Fruit fly (Drosophila melanogaster) whole organism, embryonic: ENCODE results near the gene spz3.
A peak's percentile ranks its signal among the peaks of the same experiment; 100 is the strongest.

Source experiments
- Asciz ChIP-seq: fragments of 200-800 bp; sonication (Bioruptor generic); optimal IDR thresholded peaks from 2 replicates; lab custom pipeline; 2017; ENCODE audit warnings: missing biosample characterization, mild to moderate bottlenecking, missing genetic modification characterization, missing genetic modification reagents
- B-H2 ChIP-seq: fragments of 200-800 bp; sonication (Bioruptor generic); optimal IDR thresholded peaks from 2 replicates; lab custom pipeline; 2018; ENCODE audit warnings: missing biosample characterization, mild to moderate bottlenecking, missing genetic modification characterization
- CG1024 ChIP-seq: fragments of 200-800 bp; sonication (Bioruptor generic); IDR thresholded peaks from 2 replicates; pipeline ENCODE4 v1.3.6; 2022; ENCODE audit warnings: missing biosample characterization, missing genetic modification characterization
- CG10366 ChIP-seq: fragments of 200-800 bp; sonication (Bioruptor generic); IDR thresholded peaks from 2 replicates; pipeline ENCODE4 v1.3.6; 2022; ENCODE audit warnings: missing biosample characterization, missing genetic modification characterization
- CG10462 ChIP-seq: fragments of 200-800 bp; sonication (Bioruptor generic); optimal IDR thresholded peaks from 2 replicates; lab custom pipeline; 2016; ENCODE audit warnings: missing biosample characterization, missing genetic modification characterization
- CG10654 ChIP-seq: fragments of 200-800 bp; sonication (Bioruptor generic); optimal IDR thresholded peaks from 2 replicates; lab custom pipeline; 2016; ENCODE audit warnings: missing biosample characterization, missing genetic modification characterization
- CG12219 ChIP-seq: fragments of 200-800 bp; sonication (Bioruptor generic); optimal IDR thresholded peaks from 3 replicates; lab custom pipeline; 2018; ENCODE audit warnings: missing biosample characterization, mild to moderate bottlenecking, missing genetic modification characterization
- CG12942 ChIP-seq: fragments of 200-800 bp; sonication (Bioruptor generic); optimal IDR thresholded peaks from 3 replicates; lab custom pipeline; 2016; ENCODE audit warnings: missing biosample characterization, missing genetic modification characterization
- CG13424 ChIP-seq: fragments of 200-800 bp; sonication (Bioruptor generic); optimal IDR thresholded peaks from 2 replicates; lab custom pipeline; 2019; ENCODE audit warnings: missing biosample characterization, mild to moderate bottlenecking, missing genetic modification characterization, moderate library complexity
- CG14014 ChIP-seq: fragments of 200-800 bp; sonication (Bioruptor generic); IDR thresholded peaks from 2 replicates; pipeline ENCODE4 v1.3.6; 2022; ENCODE audit warnings: missing biosample characterization, missing genetic modification characterization
- CG14710 ChIP-seq: fragments of 200-800 bp; sonication (Bioruptor generic); optimal IDR thresholded peaks from 3 replicates; lab custom pipeline; 2019; ENCODE audit warnings: missing biosample characterization, mild to moderate bottlenecking, missing genetic modification characterization, moderate library complexity
- CG14860 ChIP-seq: fragments of 200-800 bp; sonication (Bioruptor generic); IDR thresholded peaks from 3 replicates; pipeline ENCODE4 v1.3.6; 2022; ENCODE audit warnings: missing biosample characterization, missing genetic modification characterization; ENCODE audit not compliant: partially characterized antibody
- CG15479 ChIP-seq: fragments of 200-800 bp; sonication (Bioruptor generic); optimal IDR thresholded peaks from 3 replicates; lab custom pipeline; 2019; ENCODE audit warnings: missing biosample characterization, mild to moderate bottlenecking, missing genetic modification characterization, moderate library complexity
- CG1647 ChIP-seq: fragments of 200-800 bp; sonication (Bioruptor generic); optimal IDR thresholded peaks from 3 replicates; lab custom pipeline; 2016; ENCODE audit warnings: missing biosample characterization, missing genetic modification characterization
- CG17361 ChIP-seq: fragments of 200-800 bp; sonication (Bioruptor generic); IDR thresholded peaks from 3 replicates; pipeline ENCODE4 v1.3.6; 2022; ENCODE audit warnings: missing biosample characterization, missing genetic modification characterization
- CG17912 ChIP-seq: fragments of 200-800 bp; sonication (Bioruptor generic); optimal IDR thresholded peaks from 2 replicates; lab custom pipeline; 2018; ENCODE audit warnings: missing biosample characterization, mild to moderate bottlenecking, missing genetic modification characterization
- CG30403 ChIP-seq: fragments of 200-800 bp; sonication (Bioruptor generic); optimal IDR thresholded peaks from 3 replicates; lab custom pipeline; 2016; ENCODE audit warnings: missing biosample characterization, missing genetic modification characterization
- CG4360 ChIP-seq: fragments of 200-800 bp; sonication (Bioruptor generic); IDR thresholded peaks from 2 replicates; pipeline ENCODE4 v1.3.6; 2022; ENCODE audit warnings: missing biosample characterization, missing genetic modification characterization
- CG4617 ChIP-seq: fragments of 200-800 bp; sonication (Bioruptor generic); optimal IDR thresholded peaks from 3 replicates; lab custom pipeline; 2016; ENCODE audit warnings: missing biosample characterization, missing genetic modification characterization, borderline replicate concordance
- CG5180 ChIP-seq: fragments of 200-800 bp; sonication (Bioruptor generic); optimal IDR thresholded peaks from 3 replicates; lab custom pipeline; 2017; ENCODE audit warnings: missing biosample characterization, missing genetic modification characterization, mild to moderate bottlenecking, moderate library complexity, missing genetic modification reagents
- CG8281 ChIP-seq: fragments of 200-800 bp; sonication (Bioruptor generic); optimal IDR thresholded peaks from 2 replicates; lab custom pipeline; 2018; ENCODE audit warnings: missing biosample characterization, mild to moderate bottlenecking, missing genetic modification characterization, moderate library complexity
- CG9437 ChIP-seq: fragments of 200-800 bp; sonication (Bioruptor generic); optimal IDR thresholded peaks from 2 replicates; lab custom pipeline; 2018; ENCODE audit warnings: missing biosample characterization, mild to moderate bottlenecking, missing genetic modification characterization
- Dref ChIP-seq: fragments of 200-800 bp; sonication (Bioruptor generic); IDR thresholded peaks from 2 replicates; pipeline ENCODE4 v1.3.6; 2022; ENCODE audit warnings: missing biosample characterization, missing genetic modification characterization
- E2f2 ChIP-seq: fragments of 200-800 bp; sonication (Bioruptor generic); IDR thresholded peaks from 2 replicates; pipeline ENCODE4 v1.3.6; 2022; ENCODE audit warnings: missing biosample characterization, missing genetic modification characterization
- H2.0 ChIP-seq: fragments of 200-800 bp; sonication (Bioruptor generic); IDR thresholded peaks from 2 replicates; pipeline ENCODE4 v1.3.6; 2022; ENCODE audit warnings: missing biosample characterization, missing genetic modification characterization
- HLH4C ChIP-seq: fragments of 200-800 bp; sonication (Bioruptor generic); IDR thresholded peaks from 3 replicates; pipeline ENCODE4 v1.3.6; 2022; ENCODE audit warnings: missing biosample characterization, missing genetic modification characterization; ENCODE audit not compliant: partially characterized antibody
- HmgD ChIP-seq: fragments of 200-800 bp; sonication (Bioruptor generic); optimal IDR thresholded peaks from 3 replicates; lab custom pipeline; 2016; ENCODE audit warnings: missing biosample characterization, missing genetic modification characterization
- Hr3 ChIP-seq: fragments of 200-800 bp; sonication (Bioruptor generic); optimal IDR thresholded peaks from 3 replicates; lab custom pipeline; 2016; ENCODE audit warnings: missing biosample characterization, missing genetic modification characterization
- Hr39 ChIP-seq: fragments of >200 bp; optimal IDR thresholded peaks from 2 replicates; lab custom pipeline; 2017
- Hr51 ChIP-seq, 2 experiments: fragments of 200-800 bp; sonication (Bioruptor generic); optimal IDR thresholded peaks; 2 replicates in 1 of 2; 3 replicates in 1 of 2; lab custom pipeline; 2016 to 2018; ENCODE audit warnings: missing biosample characterization in 2 of 2, missing genetic modification characterization in 2 of 2, mild to moderate bottlenecking in 1 of 2, moderate library complexity in 1 of 2
- MESR4 ChIP-seq: fragments of 200-800 bp; sonication (Bioruptor generic); optimal IDR thresholded peaks from 2 replicates; lab custom pipeline; 2018; ENCODE audit warnings: missing biosample characterization, mild to moderate bottlenecking, missing genetic modification characterization, moderate library complexity
- Mrtf ChIP-seq: fragments of 200-800 bp; sonication (Bioruptor generic); IDR thresholded peaks from 3 replicates; pipeline ENCODE4 v1.3.6; 2022; ENCODE audit warnings: missing biosample characterization, missing genetic modification characterization
- Nf-YC ChIP-seq: fragments of 200-800 bp; optimal IDR thresholded peaks from 3 replicates; lab custom pipeline; 2019; ENCODE audit warnings: missing biosample characterization, mild to moderate bottlenecking, missing genetic modification characterization, moderate library complexity
- Xbp1 ChIP-seq: fragments of 200-800 bp; sonication (Bioruptor generic); optimal IDR thresholded peaks from 3 replicates; lab custom pipeline; 2016; ENCODE audit warnings: missing biosample characterization, mild to moderate bottlenecking, missing genetic modification characterization
- ab ChIP-seq: fragments of 200-800 bp; sonication (Bioruptor generic); optimal IDR thresholded peaks from 2 replicates; lab custom pipeline; 2016; ENCODE audit warnings: missing biosample characterization, missing genetic modification characterization
- al ChIP-seq: fragments of 200-800 bp; sonication (Bioruptor generic); IDR thresholded peaks from 2 replicates; pipeline ENCODE4 v1.3.6; 2022; ENCODE audit warnings: missing biosample characterization, missing genetic modification characterization
- amos ChIP-seq: fragments of 200-800 bp; sonication (Bioruptor generic); IDR thresholded peaks from 2 replicates; pipeline ENCODE4 v1.3.6; 2022; ENCODE audit warnings: missing biosample characterization, missing genetic modification characterization; ENCODE audit not compliant: partially characterized antibody
- aop ChIP-seq: fragments of 200-800 bp; sonication (Bioruptor generic); IDR thresholded peaks from 2 replicates; pipeline ENCODE4 v1.3.6; 2022; ENCODE audit warnings: missing biosample characterization, missing genetic modification characterization
- crc ChIP-seq: fragments of 200-800 bp; sonication (Bioruptor generic); optimal IDR thresholded peaks from 2 replicates; lab custom pipeline; 2016; ENCODE audit warnings: missing biosample characterization, missing genetic modification characterization
- cwo ChIP-seq: fragments of 200-800 bp; sonication (Bioruptor generic); optimal IDR thresholded peaks from 3 replicates; lab custom pipeline; 2017; ENCODE audit warnings: missing biosample characterization, missing genetic modification characterization, mild to moderate bottlenecking, moderate library complexity, missing genetic modification reagents
- fd102C ChIP-seq: fragments of 200-800 bp; sonication (Bioruptor generic); optimal IDR thresholded peaks from 2 replicates; lab custom pipeline; 2018; ENCODE audit warnings: missing biosample characterization, mild to moderate bottlenecking, missing genetic modification characterization, moderate library complexity
- fru ChIP-seq: fragments of >200 bp; optimal IDR thresholded peaks from 2 replicates; lab custom pipeline; 2017
- gcm ChIP-seq: fragments of 200-800 bp; sonication (Bioruptor generic); optimal IDR thresholded peaks from 2 replicates; lab custom pipeline; 2019; ENCODE audit warnings: missing biosample characterization, mild to moderate bottlenecking, missing genetic modification characterization, moderate library complexity
- gsb ChIP-seq: fragments of 200-800 bp; sonication (Bioruptor generic); IDR thresholded peaks from 2 replicates; pipeline ENCODE4 v1.3.6; 2022; ENCODE audit warnings: missing biosample characterization, missing genetic modification characterization
- jing ChIP-seq: fragments of 200-800 bp; sonication (Bioruptor generic); optimal IDR thresholded peaks from 2 replicates; lab custom pipeline; 2018; ENCODE audit warnings: missing biosample characterization, mild to moderate bottlenecking, missing genetic modification characterization
- jumu ChIP-seq: fragments of 200-800 bp; sonication (Bioruptor generic); optimal IDR thresholded peaks from 3 replicates; lab custom pipeline; 2016; ENCODE audit warnings: missing biosample characterization, missing genetic modification characterization
- lola ChIP-seq, 3 experiments: fragments of >200 bp in 2 of 3; fragments of 200-800 bp in 1 of 3; sonication (Bioruptor generic) in 1 of 3; optimal IDR thresholded peaks; 2 replicates each; lab custom pipeline; 2017 to 2019; ENCODE audit warnings: missing biosample characterization in 3 of 3, missing genetic modification characterization in 3 of 3, mild to moderate bottlenecking in 1 of 3, moderate library complexity in 1 of 3
- sr ChIP-seq: fragments of 200-800 bp; sonication (Bioruptor generic); IDR thresholded peaks from 3 replicates; pipeline ENCODE4 v1.3.6; 2022; ENCODE audit warnings: missing biosample characterization, missing genetic modification characterization
- tup ChIP-seq: fragments of 200-800 bp; sonication (Bioruptor generic); optimal IDR thresholded peaks from 2 replicates; lab custom pipeline; 2016; ENCODE audit warnings: missing biosample characterization, mild to moderate bottlenecking, missing genetic modification characterization, moderate library complexity
- vvl ChIP-seq: fragments of 200-800 bp; sonication (Bioruptor generic); IDR thresholded peaks from 2 replicates; pipeline ENCODE4 v1.3.6; 2022; ENCODE audit warnings: missing biosample characterization, missing genetic modification characterization
- yki ChIP-seq: fragments of >200 bp; optimal IDR thresholded peaks from 3 replicates; lab custom pipeline; 2018

The spz3 gene

DNA sequence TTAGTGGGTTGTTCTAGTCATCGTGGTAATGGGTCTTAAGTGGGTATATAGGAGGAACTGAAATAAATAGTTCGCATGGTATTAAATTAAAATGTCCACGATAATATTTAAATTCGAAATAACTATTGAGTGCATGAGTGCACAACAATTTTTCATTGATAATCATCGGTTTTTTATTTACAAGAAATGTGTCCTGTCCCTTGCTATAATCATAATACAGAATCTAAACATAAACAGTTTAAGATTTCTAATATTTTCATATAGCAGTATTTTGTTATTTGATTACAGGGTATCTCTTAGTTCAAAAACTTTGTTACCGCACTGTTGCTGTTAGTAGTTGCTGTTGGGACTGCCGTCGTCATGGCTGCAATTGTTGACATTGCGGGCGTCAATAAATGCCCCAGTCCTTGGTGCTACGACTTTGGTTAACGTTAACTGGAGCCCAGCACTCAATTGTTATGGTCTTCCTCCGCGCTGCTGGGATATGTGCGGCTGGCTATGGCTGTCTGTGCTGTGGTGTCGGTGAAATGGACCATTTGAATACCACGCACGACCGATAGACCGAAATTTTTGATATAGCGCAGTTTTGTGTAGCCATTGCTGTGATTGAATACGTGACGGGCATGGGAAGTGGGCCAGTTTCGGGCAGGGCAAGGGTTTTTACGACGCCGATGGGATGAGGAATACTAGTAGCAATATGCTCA is 7.4 kb downstream of the spz3 start (continued):
- TF ChIP-seq H2.0 (GFP tag; lab: Robert Waterston, UW): peak; percentile 17; the same call in 1 of the 2 replicates
- no peak for TF ChIP-seq crc (GFP tag; lab: Kevin White, UChicago)
- TF ChIP-seq Mrtf: no peak
- peak; percentile 61; the same call in 2 of the 3 replicates for TF ChIP-seq CG17361
- TF ChIP-seq CG1024 (GFP tag; lab: Robert Waterston, UW): no peak
- peak; percentile 71 for TF ChIP-seq CG13424 (tag; lab: Kevin White, UChicago)
- TF ChIP-seq ab (GFP tag; lab: Kevin White, UChicago): no peak
- no peak for TF ChIP-seq CG8281 (tag; lab: Kevin White, UChicago)
- TF ChIP-seq CG9437 (GFP tag; lab: Kevin White, UChicago): peak; percentile 4
- TF ChIP-seq Nf-YC (tag; lab: Kevin White, UChicago): peak; percentile 4
- TF ChIP-seq CG14710 (tag; lab: Kevin White, UChicago): no peak
- no peak for TF ChIP-seq jing (GFP tag; lab: Kevin White, UChicago)
- no peak for TF ChIP-seq CG17912 (GFP tag; lab: Kevin White, UChicago)
- no peak for TF ChIP-seq CG10654 (GFP tag; lab: Kevin White, UChicago)
- TF ChIP-seq CG15479 (GFP tag; lab: Kevin White, UChicago): no peak
- no peak for TF ChIP-seq B-H2 (GFP tag; lab: Kevin White, UChicago)
- TF ChIP-seq Asciz (GFP tag; lab: Kevin White, UChicago): peak; percentile 16
- no peak for TF ChIP-seq tup
- no peak for TF ChIP-seq MESR4 (GFP tag; lab: Kevin White, UChicago)
- TF ChIP-seq Xbp1 (GFP tag; lab: Kevin White, UChicago): peak; percentile 42
- no peak for TF ChIP-seq aop
- peak; percentile 10 for TF ChIP-seq CG5180 (GFP tag; lab: Kevin White, UChicago)
- TF ChIP-seq CG14014: peak; percentile 69
- no peak for TF ChIP-seq fru (lab: Kevin White, UChicago)
- TF ChIP-seq Hr39 (lab: Kevin White, UChicago): no peak
- no peak for TF ChIP-seq sr (GFP tag; lab: Robert Waterston, UW)
- no peak for TF ChIP-seq CG1647
- TF ChIP-seq CG4360 (GFP tag; lab: Robert Waterston, UW): no peak
- TF ChIP-seq vvl (GFP tag; lab: Robert Waterston, UW): no peak
- no peak for TF ChIP-seq fd102C (GFP tag; lab: Kevin White, UChicago)
- TF ChIP-seq gsb (GFP tag; lab: Robert Waterston, UW): no peak
- peak in 1 of 2 experiments; percentile 68 for TF ChIP-seq Hr51 (GFP tag; optimal IDR thresholded peaks at IDR 0.05; lab: Kevin White, UChicago)
- peak; percentile 60 for TF ChIP-seq CG30403
- TF ChIP-seq HmgD (GFP tag; lab: Kevin White, UChicago): no peak
- TF ChIP-seq CG14860: no peak
- TF ChIP-seq Hr3 (GFP tag; lab: Kevin White, UChicago): peak; percentile 42
- TF ChIP-seq yki: no peak
- TF ChIP-seq HLH4C (GFP tag; lab: Robert Waterston, UW): no peak
- no peak for TF ChIP-seq lola (GFP tag; optimal IDR thresholded peaks at IDR 0.05; lab: Kevin White, UChicago)
- peak; percentile 11; the same call in 1 of the 2 replicates for TF ChIP-seq E2f2 (GFP tag; lab: Robert Waterston, UW)
- TF ChIP-seq al (GFP tag; lab: Robert Waterston, UW): no peak
- no peak for TF ChIP-seq CG10462 (GFP tag; lab: Kevin White, UChicago)
- peak; percentile 49 for TF ChIP-seq cwo (GFP tag; lab: Kevin White, UChicago)
- TF ChIP-seq Dref (GFP tag; lab: Robert Waterston, UW): no peak
- TF ChIP-seq jumu: no peak
- TF ChIP-seq CG12219 (GFP tag; lab: Kevin White, UChicago): no peak
- no peak for TF ChIP-seq amos (GFP tag; lab: Robert Waterston, UW)
- TF ChIP-seq CG4617 (GFP tag; lab: Kevin White, UChicago): no peak
- TF ChIP-seq CG12942: no peak
- no peak for TF ChIP-seq gcm (GFP tag; lab: Kevin White, UChicago)
- TF ChIP-seq CG10366 (GFP tag; lab: Robert Waterston, UW): no peak
